Worm (Caenorhabditis elegans): Measurements from ENCODE around the gene Y14H12B.1.

DNA sequence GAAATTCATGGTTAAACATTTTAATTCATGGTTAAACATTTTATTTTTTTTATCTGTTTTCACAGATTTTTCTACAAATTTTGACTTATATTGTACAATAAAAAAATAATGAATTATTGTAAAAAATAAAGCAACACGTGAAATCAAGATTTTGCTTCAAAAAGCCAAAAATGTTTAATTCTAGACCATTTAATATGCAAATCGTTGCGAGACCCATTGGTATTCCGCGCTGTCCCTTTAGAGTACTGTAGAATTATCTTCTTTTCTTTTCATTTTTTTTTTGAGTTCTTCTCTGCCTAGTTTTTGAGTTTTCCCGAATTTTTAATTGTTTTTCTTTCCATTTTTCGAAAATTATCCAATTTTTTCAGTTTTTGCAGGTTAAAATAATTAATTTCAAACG, at the start of gene Y14H12B.1:
- no peak for TF ChIP-seq nhr-76 (tag; optimal IDR thresholded peaks at IDR 0.05)
- no peak for TF ChIP-seq ztf-11 (tag; optimal IDR thresholded peaks at IDR 0.05)
- TF ChIP-seq lin-39 (tag; optimal IDR thresholded peaks at IDR 0.05), result no peak
- no peak for TF ChIP-seq nhr-12 (tag; optimal IDR thresholded peaks at IDR 0.05)
- TF ChIP-seq lsy-12 (tag; optimal IDR thresholded peaks at IDR 0.05), result no peak

Measured in whole organism, L3 larva.